Fruit fly (Drosophila melanogaster) whole organism, pupa: Measurements from ENCODE around the gene CG12091.

Experiments used
- CG10348 ChIP-seq: fragments of 200-800 bp; sonication (Bioruptor generic); IDR thresholded peaks from 2 replicates; pipeline ENCODE4 v1.3.6; 2022; ENCODE audit warnings: missing biosample characterization, missing genetic modification characterization
- CG12605 ChIP-seq: fragments of 200-800 bp; sonication (Bioruptor generic); IDR thresholded peaks from 2 replicates; pipeline ENCODE4 v1.3.6; 2022; ENCODE audit warnings: missing biosample characterization, missing genetic modification characterization
- CG13204 ChIP-seq: fragments of 200-800 bp; sonication (Bioruptor generic); optimal IDR thresholded peaks from 2 replicates; lab custom pipeline; 2018; ENCODE audit warnings: missing biosample characterization, mild to moderate bottlenecking, missing genetic modification characterization, moderate library complexity
- CG14655 ChIP-seq: fragments of 200-800 bp; sonication (Bioruptor generic); optimal IDR thresholded peaks from 3 replicates; lab custom pipeline; 2017; ENCODE audit warnings: mild to moderate bottlenecking, missing biosample characterization, missing genetic modification reagents, missing genetic modification characterization
- CG15710 ChIP-seq: fragments of 200-800 bp; sonication (Bioruptor generic); optimal IDR thresholded peaks from 2 replicates; lab custom pipeline; 2018; ENCODE audit warnings: missing biosample characterization, mild to moderate bottlenecking, missing genetic modification characterization, moderate library complexity
- CG17806 ChIP-seq: fragments of 200-800 bp; sonication (Bioruptor generic); optimal IDR thresholded peaks from 2 replicates; lab custom pipeline; 2018; ENCODE audit warnings: missing biosample characterization, mild to moderate bottlenecking, missing genetic modification characterization, moderate library complexity
- CG32121 ChIP-seq: fragments of 200-800 bp; sonication (Bioruptor generic); IDR thresholded peaks from 2 replicates; pipeline ENCODE4 v1.3.6; 2022; ENCODE audit warnings: missing biosample characterization, missing genetic modification characterization
- CG34367 ChIP-seq: fragments of 200-800 bp; sonication (Bioruptor generic); optimal IDR thresholded peaks from 2 replicates; lab custom pipeline; 2018; ENCODE audit warnings: missing biosample characterization, mild to moderate bottlenecking, missing genetic modification characterization
- CG4496 ChIP-seq: fragments of 200-800 bp; sonication (Bioruptor generic); IDR thresholded peaks from 3 replicates; pipeline ENCODE4 v1.3.6; 2022; ENCODE audit warnings: missing biosample characterization, missing genetic modification characterization
- CG8159 ChIP-seq: fragments of 200-800 bp; sonication (Bioruptor generic); optimal IDR thresholded peaks from 3 replicates; lab custom pipeline; 2018; ENCODE audit warnings: missing biosample characterization, mild to moderate bottlenecking, missing genetic modification characterization, moderate library complexity
- CG8301 ChIP-seq: fragments of 200-800 bp; sonication (Bioruptor generic); optimal IDR thresholded peaks from 2 replicates; lab custom pipeline; 2018; ENCODE audit warnings: missing biosample characterization, mild to moderate bottlenecking, missing genetic modification characterization
- CG9948 ChIP-seq: fragments of 200-800 bp; sonication (Bioruptor generic); optimal IDR thresholded peaks from 2 replicates; lab custom pipeline; 2018; ENCODE audit warnings: missing biosample characterization, mild to moderate bottlenecking, missing genetic modification characterization, moderate library complexity
- D1 ChIP-seq: fragments of 200-800 bp; sonication (Bioruptor generic); optimal IDR thresholded peaks from 2 replicates; lab custom pipeline; 2018; ENCODE audit warnings: missing biosample characterization, mild to moderate bottlenecking, missing genetic modification characterization, moderate library complexity
- EcR ChIP-seq: fragments of 200-800 bp; sonication (Bioruptor generic); optimal IDR thresholded peaks from 3 replicates; lab custom pipeline; 2019; ENCODE audit warnings: missing biosample characterization, missing genetic modification characterization, mild to moderate bottlenecking, moderate library complexity, missing genetic modification reagents
- Ets98B ChIP-seq: fragments of 200-800 bp; sonication (Bioruptor generic); IDR thresholded peaks from 2 replicates; pipeline ENCODE4 v1.3.6; 2022; ENCODE audit warnings: missing biosample characterization, missing genetic modification characterization
- Pif1A ChIP-seq: fragments of 200-800 bp; sonication (Bioruptor generic); optimal IDR thresholded peaks from 3 replicates; lab custom pipeline; 2016; ENCODE audit warnings: missing biosample characterization, missing genetic modification characterization
- Pif1B ChIP-seq: fragments of 200-800 bp; sonication (Bioruptor generic); optimal IDR thresholded peaks from 3 replicates; lab custom pipeline; 2016; ENCODE audit warnings: missing biosample characterization, missing genetic modification characterization
- Snoo ChIP-seq: fragments of 200-800 bp; sonication (Bioruptor generic); optimal IDR thresholded peaks from 3 replicates; lab custom pipeline; 2017; ENCODE audit warnings: missing biosample characterization, mild to moderate bottlenecking, missing genetic modification characterization, inconsistent platforms
- fd96Ca ChIP-seq: fragments of 200-800 bp; sonication (Bioruptor generic); IDR thresholded peaks from 3 replicates; pipeline ENCODE4 v1.3.6; 2022; ENCODE audit warnings: missing biosample characterization, missing genetic modification characterization
- gl ChIP-seq: fragments of 200-800 bp; sonication (Bioruptor generic); optimal IDR thresholded peaks from 2 replicates; lab custom pipeline; 2018; ENCODE audit warnings: missing biosample characterization, mild to moderate bottlenecking, missing genetic modification characterization
- rn ChIP-seq: fragments of 200-800 bp; sonication (Bioruptor generic); IDR thresholded peaks from 2 replicates; pipeline ENCODE4 v1.3.6; 2022; ENCODE audit warnings: missing biosample characterization, missing genetic modification characterization

The CG12091 gene

dm6 chr3L:1558178-1558788, 21.6 kb upstream of the CG12091 start, which contains the start of the genes Pex10 and CG12099:
Gene Pex10, plus strand, starts transcription at chr3L:1558228.
Gene CG12099, minus strand, starts transcription at chr3L:1558484.
- peak; percentile 80 for TF ChIP-seq CG8159 (tag; lab: Kevin White, UChicago)
- TF ChIP-seq CG13204 (GFP tag; lab: Kevin White, UChicago): no peak
- TF ChIP-seq rn: peak; percentile 78
- peak; percentile 64 for TF ChIP-seq CG17806 (tag; lab: Kevin White, UChicago)
- no peak for TF ChIP-seq D1 (tag; lab: Kevin White, UChicago)
- no peak for TF ChIP-seq Pif1A (GFP tag; lab: Kevin White, UChicago)
- peak; percentile 91 for TF ChIP-seq CG4496 (GFP tag; lab: Robert Waterston, UW)
- TF ChIP-seq CG10348 (GFP tag; lab: Robert Waterston, UW): peak; percentile 78
- TF ChIP-seq CG9948 (tag; lab: Kevin White, UChicago): peak; percentile 67
- peak; percentile 86 for TF ChIP-seq Snoo (tag; lab: Kevin White, UChicago)
- no peak for TF ChIP-seq EcR (GFP tag; lab: Kevin White, UChicago)
- peak; percentile 84 for TF ChIP-seq CG15710 (tag; lab: Kevin White, UChicago)
- peak; percentile 88 for TF ChIP-seq Ets98B (GFP tag; lab: Robert Waterston, UW)
- TF ChIP-seq gl (tag; lab: Kevin White, UChicago): no peak
- TF ChIP-seq CG8301: peak; percentile 62
- peak; percentile 93 for TF ChIP-seq fd96Ca (GFP tag; lab: Robert Waterston, UW)
- peak; percentile 86 for TF ChIP-seq CG32121 (GFP tag; lab: Robert Waterston, UW)
- no peak for TF ChIP-seq CG14655 (GFP tag; lab: Kevin White, UChicago)
- peak; percentile 75 for TF ChIP-seq Pif1B (GFP tag; lab: Kevin White, UChicago)
- TF ChIP-seq CG12605: no peak
- peak; percentile 51 for TF ChIP-seq CG34367 (tag; lab: Kevin White, UChicago)

dm6 chr3L:1553193-1553592, 16.6 kb upstream of the CG12091 start, which contains the start of gene Pcyt2:
Gene Pcyt2, plus strand, starts transcription at chr3L:1553493.
- TF ChIP-seq Ets98B (GFP tag; lab: Robert Waterston, UW) (no peak), CG14655 (GFP tag; lab: Kevin White, UChicago) (no peak), Snoo (tag; lab: Kevin White, UChicago) (no peak), rn (no peak), Pif1A (GFP tag; lab: Kevin White, UChicago) (no peak), EcR (GFP tag; lab: Kevin White, UChicago) (no peak), CG12605 (no peak), D1 (tag; lab: Kevin White, UChicago) (no peak), Pif1B (GFP tag; lab: Kevin White, UChicago) (no peak), CG32121 (GFP tag; lab: Robert Waterston, UW) (no peak), CG10348 (GFP tag; lab: Robert Waterston, UW) (no peak), CG8159 (tag; lab: Kevin White, UChicago) (no peak), CG34367 (tag; lab: Kevin White, UChicago) (no peak), gl (tag; lab: Kevin White, UChicago) (no peak)

dm6 chr3L:1550914-1551313, 14.3 kb upstream of the CG12091 start:
- TF ChIP-seq Ets98B (GFP tag; lab: Robert Waterston, UW): no peak
- no peak for TF ChIP-seq EcR (GFP tag; lab: Kevin White, UChicago)
- no peak for TF ChIP-seq CG14655 (GFP tag; lab: Kevin White, UChicago)
- no peak for TF ChIP-seq Pif1B (GFP tag; lab: Kevin White, UChicago)
- no peak for TF ChIP-seq CG4496 (GFP tag; lab: Robert Waterston, UW)
- no peak for TF ChIP-seq CG8301
- no peak for TF ChIP-seq Snoo (tag; lab: Kevin White, UChicago)
- TF ChIP-seq CG34367 (tag; lab: Kevin White, UChicago): no peak
- TF ChIP-seq Pif1A (GFP tag; lab: Kevin White, UChicago): no peak
- TF ChIP-seq D1 (tag; lab: Kevin White, UChicago): no peak
- TF ChIP-seq, all 21 proteins: peak for 0

DNA sequence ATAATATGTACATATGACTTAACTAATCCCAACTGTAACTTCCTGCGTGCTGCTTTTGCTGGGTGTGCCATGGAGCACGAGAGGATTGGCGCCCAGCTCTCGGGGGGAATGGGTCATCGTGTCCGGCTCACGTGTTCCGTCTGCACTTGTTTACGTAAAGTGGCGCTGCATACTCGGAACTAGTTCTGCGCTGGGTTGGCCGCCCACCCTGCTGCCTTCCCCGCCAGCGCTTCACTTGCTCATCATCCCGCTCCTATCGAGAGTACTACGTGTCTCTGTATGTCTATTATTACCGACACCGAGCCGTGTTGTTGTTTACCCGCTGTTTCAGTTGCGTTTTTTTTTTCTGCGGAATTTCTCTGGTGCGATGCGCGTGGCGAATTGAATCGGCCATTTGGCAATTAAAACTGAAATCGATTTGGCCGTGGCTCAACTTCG, 13.0 kb upstream of the CG12091 start:
- TF ChIP-seq gl (tag; lab: Kevin White, UChicago): no peak
- 0 out of 3 replicates have a peak, but pooled peaks have one; percentile 19 for TF ChIP-seq CG4496 (GFP tag; lab: Robert Waterston, UW)
- TF ChIP-seq CG17806 (tag; lab: Kevin White, UChicago): no peak

dm6 chr3L:1549148-1549547, 12.5 kb upstream of the CG12091 start:
- TF ChIP-seq CG34367 (tag; lab: Kevin White, UChicago) (no peak), CG8301 (no peak), CG9948 (tag; lab: Kevin White, UChicago) (no peak), CG13204 (GFP tag; lab: Kevin White, UChicago) (no peak), EcR (GFP tag; lab: Kevin White, UChicago) (no peak), Pif1B (GFP tag; lab: Kevin White, UChicago) (no peak), CG32121 (GFP tag; lab: Robert Waterston, UW) (no peak), Ets98B (GFP tag; lab: Robert Waterston, UW) (no peak), D1 (tag; lab: Kevin White, UChicago) (no peak), CG17806 (tag; lab: Kevin White, UChicago) (no peak), CG4496 (GFP tag; lab: Robert Waterston, UW) (no peak), fd96Ca (GFP tag; lab: Robert Waterston, UW) (no peak), CG12605 (no peak)
